Fruit fly (Drosophila melanogaster): ENCODE results near the gene CG4592.

Gene CG4592

DNA sequence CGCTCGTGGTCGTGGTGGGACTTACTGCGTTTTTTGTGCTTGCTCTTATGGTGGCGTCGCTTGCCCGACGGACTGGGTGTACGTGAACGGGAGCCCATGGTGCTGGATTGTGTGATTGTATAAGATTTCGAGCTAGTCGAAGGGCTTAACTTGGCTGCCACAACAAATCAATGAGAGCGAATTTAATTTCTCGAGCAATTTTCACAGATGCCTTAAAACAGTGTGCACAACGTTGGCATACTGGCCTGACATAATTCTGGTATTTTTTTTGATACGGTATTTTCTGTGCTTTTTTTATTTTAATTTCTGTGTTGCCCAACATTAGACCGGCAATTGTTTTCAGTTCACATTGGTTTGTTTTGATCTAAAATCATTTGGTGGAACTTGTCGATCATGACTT is 16.5 kb downstream of the CG4592 start, which contains the start of gene Arglu1:
TSS of gene Arglu1 (minus strand) at position 227 of the 400 bp plus-strand sequence.
- no peak for TF ChIP-seq Optix (GFP tag; IDR thresholded peaks at IDR 0.05)
- TF ChIP-seq CG9932 (GFP tag; IDR thresholded peaks at IDR 0.05) = peak; percentile 69
- TF ChIP-seq fd64A (GFP tag; optimal IDR thresholded peaks at IDR 0.05) = no peak
- TF ChIP-seq zfh2 (GFP tag; optimal IDR thresholded peaks at IDR 0.05) = peak; percentile 58
- no peak for TF ChIP-seq ab (GFP tag; optimal IDR thresholded peaks at IDR 0.05)
- TF ChIP-seq Meics (GFP tag; optimal IDR thresholded peaks at IDR 0.05) = peak; percentile 13
- TF ChIP-seq Ptx1 (GFP tag; IDR thresholded peaks at IDR 0.05) = peak; percentile 39; the same call in 1 of the 2 replicates
- peak; percentile 64; the same call in 1 of the 3 replicates for TF ChIP-seq CG34422 (GFP tag; IDR thresholded peaks at IDR 0.05)
- TF ChIP-seq jumu (GFP tag; optimal IDR thresholded peaks at IDR 0.05) = peak; percentile 26
- 0 out of 2 replicates have a peak, but pooled peaks have one; percentile 32 for TF ChIP-seq CG3847 (GFP tag; IDR thresholded peaks at IDR 0.05)
- TF ChIP-seq odd (GFP tag; optimal IDR thresholded peaks at IDR 0.05) = no peak
- TF ChIP-seq HmgZ (tag; optimal IDR thresholded peaks at IDR 0.05) = peak; percentile 38
- TF ChIP-seq CG9797 (GFP tag; optimal IDR thresholded peaks at IDR 0.05) = peak; percentile 66
- TF ChIP-seq Sox102F (GFP tag; optimal IDR thresholded peaks at IDR 0.05) = no peak
- 0 out of 2 replicates have a peak, but pooled peaks have one; percentile 34 for TF ChIP-seq Dref (GFP tag; IDR thresholded peaks at IDR 0.05)
- TF ChIP-seq hbn (GFP tag; IDR thresholded peaks at IDR 0.05; ENCODE audit: partially characterized antibody) = no peak
- no peak for TF ChIP-seq bigmax (GFP tag; optimal IDR thresholded peaks at IDR 0.05)
- TF ChIP-seq CG12219 (GFP tag; optimal IDR thresholded peaks at IDR 0.05) = no peak
- TF ChIP-seq Blimp-1 (GFP tag; optimal IDR thresholded peaks at IDR 0.05) = no peak
- peak in 1 of 2 experiments; percentile 81 for TF ChIP-seq Pdp1 (GFP tag; optimal IDR thresholded peaks at IDR 0.05)
- peak; percentile 61 for TF ChIP-seq Rfx (GFP tag; IDR thresholded peaks at IDR 0.05)
- TF ChIP-seq CG8359 (GFP tag; optimal IDR thresholded peaks at IDR 0.05; ENCODE audit: borderline replicate concordance) = no peak
- no peak; the same call in 1 of the 2 replicates for TF ChIP-seq amos (GFP tag; IDR thresholded peaks at IDR 0.05; ENCODE audit: partially characterized antibody)
- no peak for TF ChIP-seq ci (GFP tag; IDR thresholded peaks at IDR 0.05)
- TF ChIP-seq Dbx (GFP tag; IDR thresholded peaks at IDR 0.05) = peak; percentile 57; the same call in 1 of the 3 replicates
- TF ChIP-seq CG30403 (GFP tag; optimal IDR thresholded peaks at IDR 0.05) = no peak
- no peak for TF ChIP-seq hkb (optimal IDR thresholded peaks at IDR 0.05)
- peak; percentile 28; the same call in 1 of the 2 replicates for TF ChIP-seq hkb (GFP tag; IDR thresholded peaks at IDR 0.05)
- no peak for TF ChIP-seq CG30431 (GFP tag; optimal IDR thresholded peaks at IDR 0.05)
- no peak for TF ChIP-seq Gug (GFP tag; IDR thresholded peaks at IDR 0.05)
- peak; percentile 46 for TF ChIP-seq CG2120 (GFP tag; optimal IDR thresholded peaks at IDR 0.05)
- TF ChIP-seq Med (GFP tag) = peak; percentile 88
- TF ChIP-seq CG10267 (tag; optimal IDR thresholded peaks at IDR 0.05) = peak; percentile 86
- no peak for TF ChIP-seq CG1647 (GFP tag; optimal IDR thresholded peaks at IDR 0.05)
- TF ChIP-seq stwl (tag; optimal IDR thresholded peaks at IDR 0.05) = peak; percentile 52
- TF ChIP-seq CG2712 (tag; optimal IDR thresholded peaks at IDR 0.05) = peak; percentile 28
- TF ChIP-seq trem (tag; optimal IDR thresholded peaks at IDR 0.05) = peak; percentile 8
- TF ChIP-seq Xrp1 (GFP tag; IDR thresholded peaks at IDR 0.05) = 0 out of 2 replicates have a peak, but pooled peaks have one; percentile 15
- TF ChIP-seq slbo (GFP tag; IDR thresholded peaks at IDR 0.05) = peak; percentile 36; the same call in 1 of the 2 replicates
- no peak for TF ChIP-seq CG6272 (GFP tag; IDR thresholded peaks at IDR 0.05)
- TF ChIP-seq CG8944 (GFP tag; optimal IDR thresholded peaks at IDR 0.05) = no peak
- 0 out of 2 replicates have a peak, but pooled peaks have one; percentile 14 for TF ChIP-seq Drgx (GFP tag; IDR thresholded peaks at IDR 0.05)
- TF ChIP-seq row (GFP tag; IDR thresholded peaks at IDR 0.05) = 0 out of 3 replicates have a peak, but pooled peaks have one; percentile 25
- no peak for TF ChIP-seq CG13424 (tag; optimal IDR thresholded peaks at IDR 0.05)
- TF ChIP-seq CG15514 (GFP tag; optimal IDR thresholded peaks at IDR 0.05) = peak; percentile 78
- no peak for TF ChIP-seq Trl (optimal IDR thresholded peaks at IDR 0.05)
- peak; percentile 23 for TF ChIP-seq Trl (GFP tag; optimal IDR thresholded peaks at IDR 0.05)
- peak; percentile 33 for TF ChIP-seq lab (GFP tag; optimal IDR thresholded peaks at IDR 0.05)
- 0 out of 4 replicates have a peak, but pooled peaks have one; percentile 31 for TF ChIP-seq Dll (GFP tag; IDR thresholded peaks at IDR 0.05; ENCODE audit: partially characterized antibody)
- 0 out of 2 replicates have a peak, but pooled peaks have one; percentile 35 for TF ChIP-seq vvl (GFP tag; IDR thresholded peaks at IDR 0.05)
- no peak for TF ChIP-seq dm (GFP tag; optimal IDR thresholded peaks at IDR 0.05)
